ENCODE assay signal across 5 worm cellular contexts in genomic region chrV:14895557-14895956, ce11.
TF ChIP-seq lines count a peak whose summit lies in the region.

TSS of gene mpst-3 (plus strand) at chrV:14895647.

TF ChIP-seq in whole organism, L1 larva, 84 proteins besides CTCF, POLR2A, EP300 and RAD21:
- TF ChIP-seq elt-3 (tag; optimal IDR thresholded peaks at IDR 0.05; lab: Kevin White, UChicago) (no peak), lin-13 (GFP tag; optimal IDR thresholded peaks at IDR 0.05; lab: Kevin White, UChicago) (no peak), lin-35 (GFP tag; optimal IDR thresholded peaks at IDR 0.05; lab: Kevin White, UChicago) (peak in 1 of 2 experiments; percentile 32), pqm-1 (tag; optimal IDR thresholded peaks at IDR 0.05; lab: Kevin White, UChicago) (peak; percentile 30), efl-1 (optimal IDR thresholded peaks at IDR 0.05; lab: Kevin White, UChicago) (no peak), efl-1 (GFP tag; optimal IDR thresholded peaks at IDR 0.05 in 1 of 2; lab: Kevin White, UChicago) (peak in 1 of 2 experiments; percentile 89), mep-1 (tag; optimal IDR thresholded peaks at IDR 0.05; lab: Kevin White, UChicago) (no peak), ceh-82 (tag; optimal IDR thresholded peaks at IDR 0.05; lab: Kevin White, UChicago) (peak in 1 of 3 experiments; percentile 11), nhr-90 (tag; optimal IDR thresholded peaks at IDR 0.05; lab: Kevin White, UChicago; ENCODE audit: poor library complexity) (peak; percentile 1), elt-2 (tag; optimal IDR thresholded peaks at IDR 0.05; lab: Kevin White, UChicago) (peak; percentile 71), skn-1 (tag; optimal IDR thresholded peaks at IDR 0.05; lab: Kevin White, UChicago) (no peak), lin-14 (GFP tag; optimal IDR thresholded peaks at IDR 0.05; lab: Kevin White, UChicago) (peak; percentile 37), nhr-76 (tag; optimal IDR thresholded peaks at IDR 0.05; lab: Kevin White, UChicago) (no peak)

TF ChIP-seq in whole organism, L2 larva, 48 proteins besides CTCF, POLR2A, EP300 and RAD21:
- TF ChIP-seq mdl-1 (tag; optimal IDR thresholded peaks at IDR 0.05; lab: Kevin White, UChicago) (no peak), peb-1 (tag; optimal IDR thresholded peaks at IDR 0.05; lab: Kevin White, UChicago) (no peak), crh-2 (tag; optimal IDR thresholded peaks at IDR 0.05; lab: Kevin White, UChicago) (peak; percentile 16), sma-9 (GFP tag; optimal IDR thresholded peaks at IDR 0.05; lab: Kevin White, UChicago) (peak; percentile 8), sma-9 (tag; optimal IDR thresholded peaks at IDR 0.05; lab: Kevin White, UChicago) (no peak), fos-1 (tag; optimal IDR thresholded peaks at IDR 0.05; lab: Kevin White, UChicago) (peak; percentile 60)

TF ChIP-seq in whole organism, L3 larva, 47 proteins besides CTCF, POLR2A, EP300 and RAD21:
- peak; percentile 27 for TF ChIP-seq pha-4 (tag; optimal IDR thresholded peaks at IDR 0.05; lab: Kevin White, UChicago)
- no peak for TF ChIP-seq ama-1 (optimal IDR thresholded peaks at IDR 0.05; lab: Kevin White, UChicago)
- TF ChIP-seq elt-2 (tag; optimal IDR thresholded peaks at IDR 0.05; lab: Kevin White, UChicago): peak; percentile 83
- TF ChIP-seq pqm-1 (tag; optimal IDR thresholded peaks at IDR 0.05; lab: Kevin White, UChicago): peak; percentile 58

TF ChIP-seq in whole organism, L4 larva, 104 proteins besides CTCF, POLR2A, EP300 and RAD21 (continues in another document):
- TF ChIP-seq nhr-28 (tag; optimal IDR thresholded peaks at IDR 0.05; lab: Kevin White, UChicago) (peak; percentile 73), zip-2 (tag; optimal IDR thresholded peaks at IDR 0.05; lab: Kevin White, UChicago) (no peak), Y48G9A.11 (GFP tag; IDR thresholded peaks at IDR 0.05; lab: Robert Waterston, UW) (no peak), ama-1 (optimal IDR thresholded peaks at IDR 0.05; lab: Kevin White, UChicago) (no peak), aly-2 (tag; optimal IDR thresholded peaks at IDR 0.05; lab: Kevin White, UChicago) (no peak), zfp-3 (GFP tag; conservative IDR thresholded peaks at IDR 0.05; lab: Robert Waterston, UW) (no peak), F37D6.2 (tag; optimal IDR thresholded peaks at IDR 0.05; lab: Kevin White, UChicago) (no peak), nhr-48 (tag; optimal IDR thresholded peaks at IDR 0.05; lab: Kevin White, UChicago) (peak; percentile 47), mxl-2 (GFP tag; conservative IDR thresholded peaks at IDR 0.05; lab: Robert Waterston, UW) (no peak), ztf-11 (tag; optimal IDR thresholded peaks at IDR 0.05; lab: Kevin White, UChicago) (no peak), vab-7 (GFP tag; IDR thresholded peaks at IDR 0.05; lab: Robert Waterston, UW) (no peak), daf-12 (tag; optimal IDR thresholded peaks at IDR 0.05; lab: Kevin White, UChicago) (no peak), madf-5 (GFP tag; IDR thresholded peaks at IDR 0.05; lab: Robert Waterston, UW) (no peak), ztf-7 (tag; optimal IDR thresholded peaks at IDR 0.05; lab: Kevin White, UChicago) (no peak), nhr-42 (GFP tag; IDR thresholded peaks at IDR 0.05; lab: Robert Waterston, UW) (no peak), dmd-6 (GFP tag; IDR thresholded peaks at IDR 0.05; lab: Robert Waterston, UW) (peak; percentile 83), pqm-1 (tag; optimal IDR thresholded peaks at IDR 0.05; lab: Kevin White, UChicago) (peak; percentile 86), hif-1 (tag; optimal IDR thresholded peaks at IDR 0.05; lab: Kevin White, UChicago) (peak; percentile 44 to 71), ZK546.5 (tag; optimal IDR thresholded peaks at IDR 0.05; lab: Kevin White, UChicago) (no peak), Y75B8A.6 (GFP tag; IDR thresholded peaks at IDR 0.05; lab: Robert Waterston, UW) (no peak), hlh-30 (tag; optimal IDR thresholded peaks at IDR 0.05; lab: Kevin White, UChicago; ENCODE audit: insufficient read depth) (peak; percentile 20), zag-1 (tag; optimal IDR thresholded peaks at IDR 0.05; lab: Kevin White, UChicago) (no peak), lin-1 (GFP tag; IDR thresholded peaks at IDR 0.05; lab: Robert Waterston, UW) (no peak), spr-1 (tag; optimal IDR thresholded peaks at IDR 0.05; lab: Kevin White, UChicago) (no peak), egl-43 (GFP tag; IDR thresholded peaks at IDR 0.05; lab: Robert Waterston, UW) (no peak), pha-4 (GFP tag; IDR thresholded peaks at IDR 0.05; lab: Robert Waterston, UW) (no peak), pha-4 (tag; optimal IDR thresholded peaks at IDR 0.05; lab: Kevin White, UChicago) (no peak), lin-29 (GFP tag; IDR thresholded peaks at IDR 0.05; lab: Robert Waterston, UW) (no peak), daf-16 (GFP tag; optimal IDR thresholded peaks at IDR 0.05; lab: Kevin White, UChicago) (no peak), daf-16 (tag; optimal IDR thresholded peaks at IDR 0.05; lab: Kevin White, UChicago) (peak; percentile 83), nhr-111 (GFP tag; optimal IDR thresholded peaks at IDR 0.05; lab: Kevin White, UChicago) (no peak), ceh-28 (tag; optimal IDR thresholded peaks at IDR 0.05; lab: Kevin White, UChicago) (no peak), dpl-1 (GFP tag; optimal IDR thresholded peaks at IDR 0.05; lab: Kevin White, UChicago) (no peak), mep-1 (tag; optimal IDR thresholded peaks at IDR 0.05; lab: Kevin White, UChicago) (no peak), egl-27 (tag; optimal IDR thresholded peaks at IDR 0.05; lab: Kevin White, UChicago) (no peak), lin-13 (GFP tag; optimal IDR thresholded peaks at IDR 0.05; lab: Kevin White, UChicago) (no peak), php-3 (GFP tag; IDR thresholded peaks at IDR 0.05; lab: Robert Waterston, UW) (peak; percentile 87), nhr-6 (tag; optimal IDR thresholded peaks at IDR 0.05; lab: Kevin White, UChicago) (peak; percentile 66)

TF ChIP-seq in whole organism, young adult, 124 proteins besides CTCF, POLR2A, EP300 and RAD21:
- TF ChIP-seq snpc-1.3 (tag; optimal IDR thresholded peaks at IDR 0.05; lab: Kevin White, UChicago; ENCODE audit: insufficient read depth) (no peak), B0336.3 (GFP tag; IDR thresholded peaks at IDR 0.05; lab: Robert Waterston, UW) (0 out of 2 replicates have a peak, but pooled peaks have one; percentile 33), K12H6.12 (tag; optimal IDR thresholded peaks at IDR 0.05; lab: Kevin White, UChicago) (no peak), mes-4 (tag; optimal IDR thresholded peaks at IDR 0.05; lab: Kevin White, UChicago) (no peak), lin-54 (GFP tag; optimal IDR thresholded peaks at IDR 0.05; lab: Kevin White, UChicago) (peak; percentile 17), attf-5 (GFP tag; optimal IDR thresholded peaks at IDR 0.05; lab: Kevin White, UChicago) (peak; percentile 30), nfyb-1 (GFP tag; IDR thresholded peaks at IDR 0.05; lab: Robert Waterston, UW) (no peak), ets-4 (GFP tag; optimal IDR thresholded peaks at IDR 0.05; lab: Kevin White, UChicago) (peak; percentile 45), nhr-80 (tag; optimal IDR thresholded peaks at IDR 0.05; lab: Kevin White, UChicago) (peak; percentile 96), rpc-1 (optimal IDR thresholded peaks at IDR 0.05; lab: Kevin White, UChicago) (no peak), rpc-1 (tag; optimal IDR thresholded peaks at IDR 0.05; lab: Kevin White, UChicago) (no peak), let-607 (tag; optimal IDR thresholded peaks at IDR 0.05; lab: Kevin White, UChicago) (peak; percentile 57 to 89), tbp1 (GFP tag; optimal IDR thresholded peaks at IDR 0.05; lab: Kevin White, UChicago) (peak; percentile 17), snpc-4 (GFP tag; optimal IDR thresholded peaks at IDR 0.05; lab: Kevin White, UChicago) (no peak), snpc-4 (tag; optimal IDR thresholded peaks at IDR 0.05; lab: Kevin White, UChicago) (peak in 2 of 4 experiments; percentile 18 to 26), unc-130 (GFP tag; optimal IDR thresholded peaks at IDR 0.05; lab: Kevin White, UChicago) (no peak), hmg-1.2 (GFP tag; IDR thresholded peaks at IDR 0.05; lab: Robert Waterston, UW) (peak; percentile 61; the same call in 1 of the 2 replicates), dox-1 (GFP tag; IDR thresholded peaks at IDR 0.05; lab: Robert Waterston, UW) (peak; percentile 75)
